Worm (Caenorhabditis elegans): Measurements from ENCODE around the gene C12D5.9.
"Not testable (repeated sequence)": the region's sequence is repeated elsewhere in the genome, so short reads cannot be mapped to it uniquely, and the experiment has no call there.

C12D5.9 gene

ce11 chrV:7705316-7705715, 15.5 kb upstream of the C12D5.9 start, which contains the start of gene srw-3:
Gene srw-3, plus strand, starts transcription at chrV:7705616.
- TF ChIP-seq ztf-16 (tag; optimal IDR thresholded peaks at IDR 0.05) (no peak), sox-2 (GFP tag; IDR thresholded peaks at IDR 0.05) (no peak)

ce11 chrV:7703536-7703935, 13.7 kb upstream of the C12D5.9 start, which contains the start of gene srsx-40:
Gene srsx-40, minus strand, starts transcription at chrV:7703636.
- TF ChIP-seq fax-1, ceh-22, hlh-8 (tag; optimal IDR thresholded peaks at IDR 0.05): not testable (repeated sequence)

- no peak for TF ChIP-seq fax-1 (tag; optimal IDR thresholded peaks at IDR 0.05)
- TF ChIP-seq lim-6 (tag; optimal IDR thresholded peaks at IDR 0.05), result no peak
- TF ChIP-seq pag-3 (tag; optimal IDR thresholded peaks at IDR 0.05; ENCODE audit: borderline replicate concordance), result no peak
- TF ChIP-seq tbx-7 (tag; optimal IDR thresholded peaks at IDR 0.05), result no peak
- no peak for TF ChIP-seq unc-42 (tag; optimal IDR thresholded peaks at IDR 0.05)
- no peak for TF ChIP-seq eyg-1 (tag; optimal IDR thresholded peaks at IDR 0.05)
- TF ChIP-seq K09A11.1 (tag; optimal IDR thresholded peaks at IDR 0.05; ENCODE audit: insufficient read depth), result no peak
- no peak for TF ChIP-seq npax-4 (tag; optimal IDR thresholded peaks at IDR 0.05)
- TF ChIP-seq ceh-2 (tag; optimal IDR thresholded peaks at IDR 0.05), result no peak
- TF ChIP-seq elt-4 (tag; optimal IDR thresholded peaks at IDR 0.05), result no peak
- no peak for TF ChIP-seq madf-2 (tag; optimal IDR thresholded peaks at IDR 0.05)
- TF ChIP-seq nhr-232 (tag; optimal IDR thresholded peaks at IDR 0.05), result no peak
- TF ChIP-seq hlh-8 (tag; optimal IDR thresholded peaks at IDR 0.05), result no peak
- TF ChIP-seq ama-1 (optimal IDR thresholded peaks at IDR 0.05), result no peak
- no peak for TF ChIP-seq syd-9 (tag; optimal IDR thresholded peaks at IDR 0.05)
- no peak for TF ChIP-seq lin-11 (tag; optimal IDR thresholded peaks at IDR 0.05)
- no peak for TF ChIP-seq ceh-14 (tag; optimal IDR thresholded peaks at IDR 0.05)
- no peak for TF ChIP-seq C38D4.7 (GFP tag; optimal IDR thresholded peaks at IDR 0.05)
- TF ChIP-seq pha-4 (tag; optimal IDR thresholded peaks at IDR 0.05), result no peak
- no peak for TF ChIP-seq nhr-11 (tag; optimal IDR thresholded peaks at IDR 0.05)
These were observed 7.1 kb upstream of the C12D5.9 start, which contains the start of gene ZK105.3 for ce11 chrV:7696842-7697241. Gene ZK105.3, plus strand, starts transcription at chrV:7697142.

- TF ChIP-seq lim-6 (tag; optimal IDR thresholded peaks at IDR 0.05) (no peak), hlh-6 (tag; optimal IDR thresholded peaks at IDR 0.05) (no peak), unc-3 (GFP tag; conservative IDR thresholded peaks at IDR 0.05) (no peak), unc-3 (tag; optimal IDR thresholded peaks at IDR 0.05) (no peak), ceh-24 (tag; optimal IDR thresholded peaks at IDR 0.05) (no peak), hlh-8 (tag; optimal IDR thresholded peaks at IDR 0.05) (no peak), sdc-2 (tag; optimal IDR thresholded peaks at IDR 0.05) (no peak), sox-4 (tag; optimal IDR thresholded peaks at IDR 0.05) (no peak), tbx-7 (tag; optimal IDR thresholded peaks at IDR 0.05) (no peak), odd-2 (tag; optimal IDR thresholded peaks at IDR 0.05) (no peak), ceh-48 (tag; optimal IDR thresholded peaks at IDR 0.05) (no peak), lin-11 (tag; optimal IDR thresholded peaks at IDR 0.05) (no peak), ztf-16 (tag; optimal IDR thresholded peaks at IDR 0.05) (no peak), Y22D7AL.16 (tag; optimal IDR thresholded peaks at IDR 0.05) (no peak), eyg-1 (tag; optimal IDR thresholded peaks at IDR 0.05) (no peak), ceh-9 (tag; optimal IDR thresholded peaks at IDR 0.05) (no peak), ceh-19 (GFP tag; optimal IDR thresholded peaks at IDR 0.05) (no peak), syd-9 (tag; optimal IDR thresholded peaks at IDR 0.05) (no peak)
These were observed 3.6 kb upstream of the C12D5.9 start, which contains the start of gene C12D5.10 for ce11 chrV:7693394-7693793. Gene C12D5.10, minus strand, starts transcription at chrV:7693494.

- no peak for TF ChIP-seq elt-2 (tag; optimal IDR thresholded peaks at IDR 0.05)
- TF ChIP-seq ceh-45 (GFP tag; IDR thresholded peaks at IDR 0.05), result no peak
- no peak for TF ChIP-seq madf-2 (tag; optimal IDR thresholded peaks at IDR 0.05)
- TF ChIP-seq ama-1 (optimal IDR thresholded peaks at IDR 0.05), result no peak
- TF ChIP-seq hlh-13 (GFP tag; optimal IDR thresholded peaks at IDR 0.05), result no peak
- TF ChIP-seq K02D7.2 (tag; optimal IDR thresholded peaks at IDR 0.05), result no peak
- TF ChIP-seq unc-42 (tag; optimal IDR thresholded peaks at IDR 0.05), result no peak
- no peak for TF ChIP-seq pqm-1 (tag; optimal IDR thresholded peaks at IDR 0.05)
- no peak for TF ChIP-seq hlh-6 (tag; optimal IDR thresholded peaks at IDR 0.05)
- TF ChIP-seq mec-3 (tag; optimal IDR thresholded peaks at IDR 0.05; ENCODE audit: borderline replicate concordance), result no peak
- no peak for TF ChIP-seq ceh-6 (GFP tag; optimal IDR thresholded peaks at IDR 0.05)
- TF ChIP-seq ztf-16 (tag; optimal IDR thresholded peaks at IDR 0.05), result no peak
These were observed 849 bp upstream of the C12D5.9 start for ce11 chrV:7690637-7691036.

Data from whole organism, late embryonic.